Worm (Caenorhabditis elegans) whole organism, L1 larva: ENCODE results near the gene zig-12.

ENCODE experiments used
- C16A3.4 ChIP-seq: fragments of 150-350 bp; optimal IDR thresholded peaks from 2 replicates; lab custom pipeline; 2014; ENCODE audit warnings: missing biosample characterization, missing genetic modification characterization
- C34B4.2 ChIP-seq: sonication (generic microtip); optimal IDR thresholded peaks from 2 replicates; lab custom pipeline; 2017; ENCODE audit warnings: mild to moderate bottlenecking, missing genetic modification characterization, missing compliant biosample characterization
- F16B12.6 ChIP-seq: fragments of 150-350 bp; optimal IDR thresholded peaks from 2 replicates; lab custom pipeline; 2014; ENCODE audit warnings: missing biosample characterization, missing genetic modification characterization
- aha-1 ChIP-seq: fragments of 150-350 bp; optimal IDR thresholded peaks from 2 replicates; lab custom pipeline; 2014; ENCODE audit warnings: missing biosample characterization, missing genetic modification characterization
- aly-2 ChIP-seq: fragments of 150-350 bp; optimal IDR thresholded peaks from 2 replicates; lab custom pipeline; 2014; ENCODE audit warnings: missing biosample characterization, missing genetic modification characterization
- blmp-1 ChIP-seq: fragments of 150-350 bp; optimal IDR thresholded peaks from 2 replicates; lab custom pipeline; 2014; ENCODE audit warnings: missing biosample characterization, missing genetic modification characterization
- ceh-63 ChIP-seq: fragments of 200-800 bp; sonication (Bioruptor generic); optimal IDR thresholded peaks from 2 replicates; lab custom pipeline; 2018; ENCODE audit warnings: mild to moderate bottlenecking, missing genetic modification characterization, missing compliant biosample characterization
- ceh-8 ChIP-seq: fragments of 200-800 bp; sonication (Bioruptor generic); optimal IDR thresholded peaks from 2 replicates; lab custom pipeline; 2018; ENCODE audit warnings: mild to moderate bottlenecking, missing genetic modification characterization, moderate library complexity, missing compliant biosample characterization
- ceh-82 ChIP-seq, 3 experiments: fragments of 150-350 bp in 1 of 3; sonication (generic microtip) in 2 of 3; optimal IDR thresholded peaks; 2 replicates each; lab custom pipeline; 2014 to 2017; ENCODE audit warnings: missing biosample characterization in 3 of 3, missing genetic modification characterization in 3 of 3
- ceh-88 ChIP-seq: fragments of 200-800 bp; sonication (Bioruptor generic); IDR thresholded peaks from 2 replicates; pipeline ENCODE4 v1.3.6; 2022; ENCODE audit warnings: missing genetic modification characterization, missing compliant biosample characterization
- ces-1 ChIP-seq: fragments of 150-350 bp; optimal IDR thresholded peaks from 2 replicates; lab custom pipeline; 2014; ENCODE audit warnings: missing biosample characterization, missing genetic modification reagents, missing genetic modification characterization
- elt-2 ChIP-seq: sonication (generic microtip); optimal IDR thresholded peaks from 2 replicates; lab custom pipeline; 2016; ENCODE audit warnings: missing genetic modification characterization, mild to moderate bottlenecking, inconsistent platforms, missing compliant biosample characterization, missing genetic modification reagents
- ets-5 ChIP-seq: fragments of 200-800 bp; sonication (Bioruptor generic); IDR thresholded peaks from 2 replicates; pipeline ENCODE4 v1.3.6; 2022; ENCODE audit warnings: missing genetic modification characterization, missing compliant biosample characterization
- fkh-10 ChIP-seq: sonication (generic microtip); optimal IDR thresholded peaks from 2 replicates; lab custom pipeline; 2017; ENCODE audit warnings: missing biosample characterization, missing genetic modification reagents, missing genetic modification characterization
- fkh-4 ChIP-seq: sonication (generic microtip); optimal IDR thresholded peaks from 2 replicates; lab custom pipeline; 2016; ENCODE audit warnings: missing compliant biosample characterization, missing genetic modification characterization, borderline replicate concordance
- fkh-8 ChIP-seq: sonication (generic microtip); optimal IDR thresholded peaks from 2 replicates; lab custom pipeline; 2016; ENCODE audit warnings: mild to moderate bottlenecking, missing genetic modification characterization, missing compliant biosample characterization
- hlh-4 ChIP-seq: sonication (generic microtip); optimal IDR thresholded peaks from 2 replicates; lab custom pipeline; 2016; ENCODE audit warnings: mild to moderate bottlenecking, missing genetic modification characterization, missing compliant biosample characterization
- lin-13 ChIP-seq: fragments of 150-350 bp; optimal IDR thresholded peaks from 2 replicates; lab custom pipeline; 2014; ENCODE audit warnings: missing biosample characterization, missing genetic modification reagents, missing genetic modification characterization
- lin-14 ChIP-seq: fragments of 200-800 bp; sonication (Bioruptor generic); optimal IDR thresholded peaks from 2 replicates; lab custom pipeline; 2018; ENCODE audit warnings: mild to moderate bottlenecking, missing genetic modification characterization, moderate library complexity, missing compliant biosample characterization
- lin-15B ChIP-seq: fragments of 150-350 bp; sonication (generic microtip); optimal IDR thresholded peaks from 3 replicates; lab custom pipeline; 2014; ENCODE audit warnings: missing biosample characterization, missing genetic modification characterization
- lir-3 ChIP-seq: sonication (generic microtip); optimal IDR thresholded peaks from 2 replicates; lab custom pipeline; 2016; ENCODE audit warnings: mild to moderate bottlenecking, missing genetic modification characterization, moderate library complexity, missing compliant biosample characterization; ENCODE audit not compliant: poor library complexity
- mab-9 ChIP-seq: fragments of 200-800 bp; sonication (Bioruptor generic); IDR thresholded peaks from 2 replicates; pipeline ENCODE4 v1.3.6; 2022; ENCODE audit warnings: missing genetic modification reagents, missing genetic modification characterization, missing compliant biosample characterization
- mdl-1 ChIP-seq, 2 experiments: fragments of 150-350 bp; optimal IDR thresholded peaks; 2 replicates each; lab custom pipeline; 2014 to 2017; ENCODE audit warnings: missing biosample characterization in 2 of 2, missing genetic modification characterization in 2 of 2, inconsistent platforms in 1 of 2
- nhr-19 ChIP-seq: fragments of 200-800 bp; sonication (Bioruptor generic); conservative IDR thresholded peaks from 2 replicates; pipeline ENCODE4 v1.3.6; 2022; ENCODE audit warnings: missing genetic modification characterization, missing compliant biosample characterization
- nhr-20 ChIP-seq: sonication (generic microtip); optimal IDR thresholded peaks from 2 replicates; lab custom pipeline; 2016; ENCODE audit warnings: mild to moderate bottlenecking, missing genetic modification characterization, missing compliant biosample characterization
- nhr-28 ChIP-seq: fragments of 150-350 bp; optimal IDR thresholded peaks from 2 replicates; lab custom pipeline; 2014; ENCODE audit warnings: missing biosample characterization, missing genetic modification characterization
- nhr-47 ChIP-seq: sonication (generic microtip); optimal IDR thresholded peaks from 2 replicates; lab custom pipeline; 2016; ENCODE audit warnings: mild to moderate bottlenecking, missing genetic modification characterization, moderate library complexity, missing compliant biosample characterization
- nhr-71 ChIP-seq: sonication (generic microtip); optimal IDR thresholded peaks from 2 replicates; lab custom pipeline; 2016; ENCODE audit warnings: mild to moderate bottlenecking, missing genetic modification characterization, moderate library complexity, missing compliant biosample characterization
- nhr-76 ChIP-seq: sonication (generic microtip); optimal IDR thresholded peaks from 2 replicates; lab custom pipeline; 2017; ENCODE audit warnings: missing biosample characterization, missing genetic modification characterization
- nhr-84 ChIP-seq: sonication (generic microtip); optimal IDR thresholded peaks from 2 replicates; lab custom pipeline; 2017; ENCODE audit warnings: missing biosample characterization, missing genetic modification characterization
- nhr-90 ChIP-seq: sonication (generic microtip); optimal IDR thresholded peaks from 2 replicates; lab custom pipeline; 2016; ENCODE audit warnings: mild to moderate bottlenecking, missing genetic modification characterization, missing compliant biosample characterization; ENCODE audit not compliant: poor library complexity
- pag-3 ChIP-seq: sonication (generic microtip); optimal IDR thresholded peaks from 2 replicates; lab custom pipeline; 2017; ENCODE audit warnings: missing genetic modification characterization, mild to moderate bottlenecking, missing compliant biosample characterization, antibody characterized with exemption, borderline replicate concordance; ENCODE audit not compliant: insufficient read depth
- pqm-1 ChIP-seq: sonication (generic microtip); optimal IDR thresholded peaks from 3 replicates; lab custom pipeline; 2017; ENCODE audit warnings: missing biosample characterization, missing genetic modification characterization
- rnt-1 ChIP-seq: sonication (generic microtip); optimal IDR thresholded peaks from 2 replicates; lab custom pipeline; 2016; ENCODE audit warnings: mild to moderate bottlenecking, missing genetic modification characterization, moderate library complexity, missing compliant biosample characterization
- skn-1 ChIP-seq: fragments of 150-350 bp; optimal IDR thresholded peaks from 2 replicates; lab custom pipeline; 2014; ENCODE audit warnings: missing biosample characterization, missing genetic modification characterization
- snpc-4 ChIP-seq: fragments of 150-350 bp; optimal IDR thresholded peaks from 2 replicates; lab custom pipeline; 2014; ENCODE audit warnings: missing biosample characterization, missing genetic modification characterization
- snu-23 ChIP-seq: sonication (generic microtip); optimal IDR thresholded peaks from 2 replicates; lab custom pipeline; 2016; ENCODE audit warnings: missing genetic modification characterization, missing compliant biosample characterization
- sup-37 ChIP-seq: fragments of 200-800 bp; sonication (Bioruptor generic); optimal IDR thresholded peaks from 2 replicates; lab custom pipeline; 2018; ENCODE audit warnings: mild to moderate bottlenecking, missing genetic modification characterization, missing compliant biosample characterization
- tlp-1 ChIP-seq: fragments of 150-350 bp; optimal IDR thresholded peaks from 2 replicates; lab custom pipeline; 2014; ENCODE audit warnings: missing biosample characterization, missing genetic modification characterization
- unc-86 ChIP-seq: sonication (generic microtip); optimal IDR thresholded peaks from 2 replicates; lab custom pipeline; 2016; ENCODE audit warnings: missing genetic modification characterization, missing compliant biosample characterization
- unc-98 ChIP-seq: fragments of 200-800 bp; sonication (Bioruptor generic); IDR thresholded peaks from 2 replicates; pipeline ENCODE4 v1.3.6; 2022; ENCODE audit warnings: missing genetic modification characterization, missing compliant biosample characterization
- xbp-1 ChIP-seq: sonication (generic microtip); optimal IDR thresholded peaks from 2 replicates; lab custom pipeline; 2016; ENCODE audit warnings: missing genetic modification characterization, missing compliant biosample characterization
- zag-1 ChIP-seq: fragments of 150-350 bp; optimal IDR thresholded peaks from 2 replicates; lab custom pipeline; 2014; ENCODE audit warnings: missing biosample characterization, missing genetic modification characterization
- zip-4 ChIP-seq: fragments of 200-800 bp; sonication (Bioruptor generic); optimal IDR thresholded peaks from 2 replicates; lab custom pipeline; 2018; ENCODE audit warnings: mild to moderate bottlenecking, missing genetic modification characterization, moderate library complexity, missing compliant biosample characterization

The zig-12 gene

ce11 chrX:8755987-8756386 lies 7.7 kb upstream of the zig-12 start:
- TF ChIP-seq tlp-1 (tag; lab: Kevin White, UChicago): no peak
- peak; percentile 32 for TF ChIP-seq nhr-71 (tag; lab: Kevin White, UChicago)
- TF ChIP-seq elt-2 (tag; lab: Kevin White, UChicago): peak; percentile 73
- peak; percentile 7 for TF ChIP-seq nhr-90 (tag; lab: Kevin White, UChicago)

DNA sequence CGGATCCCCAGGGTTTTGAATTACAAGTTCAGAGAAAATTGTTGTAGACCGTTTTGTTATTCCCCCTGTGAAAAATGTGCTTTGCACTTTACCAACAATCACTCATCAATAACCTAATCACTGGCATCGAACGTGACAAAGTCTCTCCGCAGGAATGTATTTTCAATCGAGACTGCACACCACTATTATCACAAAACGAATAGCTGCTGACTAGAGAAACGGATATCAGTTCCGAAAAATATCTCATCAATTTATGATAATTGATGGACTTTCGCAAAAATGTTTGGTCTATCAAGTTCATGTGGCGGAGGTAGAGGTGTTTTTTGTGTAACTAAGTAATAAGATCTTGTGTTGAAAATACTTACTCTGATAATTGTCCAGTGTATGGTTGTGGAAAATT lies 2.6 kb upstream of the zig-12 start:
- TF ChIP-seq sup-37 (GFP tag; lab: Kevin White, UChicago): no peak
- peak; percentile 20 for TF ChIP-seq nhr-71 (tag; lab: Kevin White, UChicago)
- TF ChIP-seq pag-3: no peak
- TF ChIP-seq blmp-1 (tag; lab: Kevin White, UChicago): peak; percentile 5

DNA sequence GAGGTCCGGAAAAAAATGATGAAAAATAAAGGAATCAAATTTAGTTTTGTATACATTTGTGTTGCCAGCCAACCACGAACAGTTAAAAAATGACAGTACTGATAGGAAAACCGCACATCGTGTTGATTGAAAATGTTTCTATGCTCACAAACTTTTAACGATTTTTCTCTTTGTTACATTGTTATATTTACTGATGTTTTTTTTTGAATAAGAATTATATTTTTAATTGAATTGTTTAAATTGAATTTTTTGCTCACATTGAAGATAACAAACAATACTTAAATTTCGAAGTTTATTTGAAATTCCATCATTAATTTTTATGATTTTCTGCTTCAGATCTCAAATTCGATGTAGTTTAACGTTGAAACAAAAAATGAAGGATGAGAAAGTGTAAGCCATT lies 2.2 kb upstream of the zig-12 start, which contains the start of gene M02D8.5:
TSS of gene M02D8.5 (minus strand) at position 101 of the 400 bp plus-strand sequence.
- no peak for TF ChIP-seq pag-3
- no peak for TF ChIP-seq F16B12.6 (tag; lab: Kevin White, UChicago)
- no peak for TF ChIP-seq nhr-47 (tag; lab: Kevin White, UChicago)
- no peak for TF ChIP-seq ets-5 (GFP tag; lab: Robert Waterston, UW)
- TF ChIP-seq aha-1: no peak
- no peak for TF ChIP-seq hlh-4 (tag; lab: Kevin White, UChicago)
- TF ChIP-seq mab-9 (GFP tag; lab: Robert Waterston, UW): no peak
- no peak for TF ChIP-seq nhr-20
- TF ChIP-seq unc-86 (tag; lab: Kevin White, UChicago): no peak
- TF ChIP-seq ceh-8 (GFP tag; lab: Kevin White, UChicago): no peak
- TF ChIP-seq C16A3.4 (tag; lab: Kevin White, UChicago): no peak
- no peak for TF ChIP-seq lir-3 (tag; lab: Kevin White, UChicago)
- no peak for TF ChIP-seq xbp-1 (tag; lab: Kevin White, UChicago)
- no peak for TF ChIP-seq fkh-8 (tag; lab: Kevin White, UChicago)
- no peak for TF ChIP-seq ceh-63 (GFP tag; lab: Kevin White, UChicago)
- no peak for TF ChIP-seq nhr-19 (GFP tag; lab: Robert Waterston, UW)
- no peak for TF ChIP-seq lin-15B
- no peak for TF ChIP-seq snu-23 (GFP tag; lab: Kevin White, UChicago)
- TF ChIP-seq, all 84 proteins: peak for 0

DNA sequence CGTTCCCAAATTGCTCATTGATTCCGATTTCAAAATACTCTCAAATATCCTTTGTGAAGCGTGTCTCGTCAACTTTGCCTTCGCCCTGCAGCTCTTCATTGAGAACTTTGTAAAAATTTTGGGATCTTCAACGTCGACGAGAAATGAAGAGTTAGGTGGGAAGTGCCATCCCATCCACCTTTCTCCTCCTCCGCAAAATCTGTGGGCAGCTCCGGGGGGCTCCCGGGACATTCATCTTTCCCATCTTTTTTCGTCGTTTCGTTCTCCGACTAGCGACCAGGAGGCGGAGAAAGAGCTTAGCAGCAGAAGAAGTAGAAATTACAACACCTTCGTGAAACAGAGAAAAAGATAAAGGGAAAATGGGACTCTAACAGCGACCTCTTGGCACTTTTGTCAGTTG lies 780 bp upstream of the zig-12 start:
- TF ChIP-seq ceh-8 (GFP tag; lab: Kevin White, UChicago): no peak
- no peak for TF ChIP-seq mdl-1 (tag; optimal IDR thresholded peaks at IDR 0.05; lab: Kevin White, UChicago)
- no peak for TF ChIP-seq pqm-1 (tag; lab: Kevin White, UChicago)
- no peak for TF ChIP-seq snpc-4
- TF ChIP-seq unc-98 (GFP tag; lab: Robert Waterston, UW): no peak
- no peak for TF ChIP-seq nhr-84 (tag; lab: Kevin White, UChicago)
- no peak for TF ChIP-seq lir-3 (tag; lab: Kevin White, UChicago)
- peak; percentile 62 for TF ChIP-seq lin-14 (GFP tag; lab: Kevin White, UChicago)
- TF ChIP-seq ceh-88 (GFP tag; lab: Robert Waterston, UW): no peak
- no peak for TF ChIP-seq zip-4 (GFP tag; lab: Kevin White, UChicago)
- TF ChIP-seq sup-37 (GFP tag; lab: Kevin White, UChicago): no peak
- TF ChIP-seq nhr-47 (tag; lab: Kevin White, UChicago): no peak
- TF ChIP-seq rnt-1 (tag; lab: Kevin White, UChicago): peak; percentile 44
- TF ChIP-seq C34B4.2 (tag; lab: Kevin White, UChicago): no peak
- no peak for TF ChIP-seq F16B12.6 (tag; lab: Kevin White, UChicago)
- TF ChIP-seq nhr-28 (tag; lab: Kevin White, UChicago): no peak
- no peak for TF ChIP-seq nhr-76 (tag; lab: Kevin White, UChicago)
- no peak for TF ChIP-seq ceh-82 (tag; optimal IDR thresholded peaks at IDR 0.05; lab: Kevin White, UChicago)
- no peak for TF ChIP-seq C16A3.4 (tag; lab: Kevin White, UChicago)
- TF ChIP-seq aly-2: no peak
- no peak for TF ChIP-seq fkh-10 (GFP tag; lab: Kevin White, UChicago)
- TF ChIP-seq fkh-4 (tag; lab: Kevin White, UChicago): no peak
- peak; percentile 7 for TF ChIP-seq snu-23 (GFP tag; lab: Kevin White, UChicago)
- TF ChIP-seq lin-13 (GFP tag; lab: Kevin White, UChicago): no peak
- no peak for TF ChIP-seq zag-1 (tag; lab: Kevin White, UChicago)
- TF ChIP-seq ces-1: no peak
- TF ChIP-seq pag-3: peak; percentile 20
- TF ChIP-seq nhr-71 (tag; lab: Kevin White, UChicago): peak; percentile 44
- TF ChIP-seq xbp-1 (tag; lab: Kevin White, UChicago): no peak
- no peak for TF ChIP-seq skn-1 (tag; lab: Kevin White, UChicago)
